Fruit fly (Drosophila melanogaster) whole organism, larva: Measurements from ENCODE around the gene shep.

Experiments
- noc ChIP-seq: fragments of 200-800 bp; sonication (Bioruptor generic); optimal IDR thresholded peaks from 3 replicates; lab custom pipeline; 2019; ENCODE audit warnings: missing biosample characterization, mild to moderate bottlenecking, missing genetic modification characterization, moderate library complexity

The shep gene

DNA sequence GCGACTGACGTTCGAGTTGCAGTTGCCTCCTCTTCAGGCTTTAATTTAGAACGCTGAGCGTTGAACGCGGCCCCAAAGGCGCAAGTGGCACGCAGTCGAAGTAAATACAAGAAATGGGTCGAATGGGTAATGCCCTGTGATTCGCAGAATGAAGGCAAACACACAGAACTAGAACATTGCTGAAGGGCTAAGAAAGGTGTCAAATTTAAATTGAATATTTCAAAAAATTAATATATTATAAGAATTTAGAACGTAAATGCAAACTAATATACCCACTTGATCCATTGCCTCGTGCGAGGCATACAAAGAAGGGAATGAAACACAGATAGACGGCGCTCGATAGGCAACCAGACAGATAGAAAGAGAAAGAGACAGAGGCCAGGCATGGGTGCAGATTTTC lies 34.5 kb downstream of the shep start:
- no peak for TF ChIP-seq noc (tag; lab: Kevin White, UChicago)

DNA sequence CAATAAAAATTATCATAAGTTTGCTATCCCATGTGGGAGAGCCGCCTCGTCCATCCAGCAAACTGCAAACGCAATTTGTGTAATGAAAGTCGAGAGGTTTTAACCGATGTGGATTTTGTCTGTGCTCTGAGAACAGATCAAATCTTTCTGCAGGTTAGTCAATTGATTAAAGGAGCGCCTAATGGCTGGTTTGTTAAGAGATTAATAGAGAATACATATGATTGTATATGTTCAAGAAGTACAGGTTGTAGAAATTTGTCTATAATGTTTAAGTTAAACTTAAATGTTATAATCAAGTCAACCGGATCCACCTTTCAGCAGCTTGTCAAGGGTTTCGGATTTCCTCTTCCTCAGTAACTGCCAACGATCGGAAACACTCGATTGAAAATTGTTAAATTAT lies 43.6 kb downstream of the shep start, which contains the start of gene CG4669:
Gene CG4669, plus strand, starts transcription at position 301 of the 400 bp plus-strand sequence.
- TF ChIP-seq noc (tag; lab: Kevin White, UChicago), result no peak

DNA sequence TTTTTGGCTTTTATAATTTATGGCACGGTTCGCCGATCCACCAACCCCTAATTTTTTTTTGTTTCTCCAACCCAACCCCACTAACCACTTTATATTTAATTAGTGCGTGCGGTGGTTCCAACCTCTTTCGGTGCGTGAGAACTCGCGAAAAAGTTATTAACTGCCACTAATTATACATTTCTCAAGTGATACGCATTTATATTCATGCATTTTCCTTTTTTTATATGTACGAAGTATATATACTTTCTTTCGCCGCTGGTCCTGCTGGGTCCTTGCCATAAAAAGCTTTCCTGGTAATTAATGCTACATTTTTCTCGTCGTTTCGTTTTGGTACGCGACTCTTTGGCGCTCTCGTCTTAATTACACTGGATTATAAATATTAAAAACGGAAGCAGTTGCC lies 47.7 kb downstream of the shep start:
- no peak for TF ChIP-seq noc (tag; lab: Kevin White, UChicago)

DNA sequence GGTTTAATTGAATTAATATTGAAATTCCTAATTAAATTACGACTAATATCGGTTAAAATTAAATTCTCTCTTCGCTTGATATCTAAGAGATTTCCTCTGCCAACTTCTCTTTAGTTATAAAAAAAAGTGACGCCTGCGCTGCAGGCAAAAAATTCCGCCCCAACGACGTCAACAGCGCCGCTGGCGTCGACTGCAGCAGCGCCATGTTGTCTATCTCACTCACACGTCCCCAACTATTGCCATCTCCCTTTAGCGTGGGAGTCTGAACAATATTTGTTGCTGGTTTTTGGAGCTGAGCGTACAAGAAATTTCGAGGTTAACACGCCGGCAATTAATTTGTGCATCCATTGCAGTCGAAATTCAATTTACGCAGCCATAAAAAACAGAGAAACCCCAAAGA lies 71.6 kb downstream of the shep start:
- no peak for TF ChIP-seq noc (tag; lab: Kevin White, UChicago)

- no peak for TF ChIP-seq noc (tag; lab: Kevin White, UChicago)
Measured at dm6 chr3L:5201767-5202166, 76.0 kb downstream of the shep start.

- peak; percentile 51 for TF ChIP-seq noc (tag; lab: Kevin White, UChicago)
Measured at dm6 chr3L:5188402-5188801, 89.3 kb downstream of the shep start.

DNA sequence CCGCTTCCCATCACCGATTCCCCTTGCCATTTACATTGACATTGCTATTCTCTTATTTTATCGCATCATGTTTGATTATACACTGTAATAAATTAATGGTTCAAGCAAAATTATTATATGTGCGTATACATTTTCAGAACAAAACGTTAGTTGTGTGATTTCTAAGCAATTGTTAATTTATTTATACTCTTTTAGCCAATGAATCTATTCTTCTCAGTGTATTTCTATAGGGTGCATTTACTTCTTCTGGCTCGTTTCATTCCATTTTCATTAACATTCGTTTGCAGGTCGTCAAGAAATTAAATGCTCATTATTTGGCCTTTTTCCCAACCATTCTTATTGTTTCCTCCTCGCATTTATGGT lies 90.2 kb downstream of the shep start:
- TF ChIP-seq noc (tag; lab: Kevin White, UChicago), result no peak

DNA sequence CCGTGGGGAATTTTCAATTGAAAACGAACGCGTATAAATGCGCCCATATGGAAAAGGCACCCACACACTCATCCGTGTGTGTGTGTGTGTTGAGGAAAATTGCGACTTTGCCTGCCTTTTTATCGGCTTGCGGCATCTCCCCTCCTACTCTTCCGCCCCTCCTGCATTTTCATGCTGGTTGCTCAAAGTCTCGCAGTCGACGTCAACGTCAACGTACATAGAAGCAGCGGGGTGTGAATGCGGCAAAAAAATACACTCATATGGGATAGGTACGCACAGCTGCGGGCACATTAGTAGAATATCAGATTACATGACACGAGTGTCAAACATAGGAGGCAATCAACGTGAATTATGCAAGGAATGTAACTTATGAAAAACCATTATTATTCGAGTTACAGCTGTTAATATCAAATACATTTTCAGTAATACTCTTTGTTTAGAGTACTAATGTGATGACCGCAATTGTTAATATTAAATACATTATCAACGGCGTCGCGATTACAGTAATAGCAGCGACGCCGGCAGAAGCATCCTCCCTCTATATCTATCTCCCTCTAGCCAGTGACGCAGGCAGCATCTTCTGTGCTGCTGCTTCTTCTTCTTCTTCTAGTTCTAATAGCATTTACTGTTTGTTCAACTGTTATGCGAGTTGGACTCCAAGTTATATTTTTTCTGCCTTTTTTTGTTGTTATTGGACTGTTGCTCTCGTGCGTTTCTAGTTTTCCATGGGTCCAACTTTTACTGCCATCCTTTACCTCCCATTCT lies 90.8 kb downstream of the shep start:
- TF ChIP-seq noc (tag; lab: Kevin White, UChicago), result peak; percentile 88

DNA sequence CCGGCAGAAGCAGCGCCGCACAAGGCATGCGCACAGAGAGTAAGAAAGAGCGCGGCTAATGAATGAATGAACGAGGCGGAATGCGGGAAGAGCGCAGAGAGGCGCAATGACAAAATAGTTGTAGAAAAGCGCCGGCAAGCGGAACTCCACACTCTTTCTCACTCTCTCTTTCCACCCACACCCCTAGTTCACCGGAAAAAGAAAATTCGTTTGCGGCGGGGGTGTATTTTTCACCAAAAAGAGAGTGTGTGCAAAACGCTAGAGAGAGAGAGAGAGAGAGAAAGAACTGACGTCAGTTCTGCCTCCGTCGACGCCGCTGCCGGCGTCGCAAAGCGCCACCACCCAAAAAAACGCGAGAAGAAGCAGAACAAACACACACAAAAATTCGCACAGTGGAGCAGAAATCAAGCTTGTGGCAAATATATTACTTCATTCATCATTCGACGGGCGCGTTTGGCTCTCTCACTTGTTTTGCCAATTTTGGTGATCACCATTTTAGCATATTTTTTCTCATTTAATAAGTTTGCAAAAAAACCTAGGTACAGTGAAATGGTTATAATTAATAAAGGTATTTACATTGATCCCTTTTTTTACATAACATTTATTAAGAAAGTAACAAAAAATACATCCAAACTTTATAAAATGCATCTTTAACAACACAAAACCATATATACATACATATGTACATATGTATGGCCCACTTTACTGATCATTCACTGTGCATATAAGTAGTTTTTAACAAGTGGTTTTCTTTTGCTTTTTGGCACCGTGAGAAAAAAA lies 92.7 kb downstream of the shep start:
- peak; percentile 63 for TF ChIP-seq noc (tag; lab: Kevin White, UChicago)

DNA sequence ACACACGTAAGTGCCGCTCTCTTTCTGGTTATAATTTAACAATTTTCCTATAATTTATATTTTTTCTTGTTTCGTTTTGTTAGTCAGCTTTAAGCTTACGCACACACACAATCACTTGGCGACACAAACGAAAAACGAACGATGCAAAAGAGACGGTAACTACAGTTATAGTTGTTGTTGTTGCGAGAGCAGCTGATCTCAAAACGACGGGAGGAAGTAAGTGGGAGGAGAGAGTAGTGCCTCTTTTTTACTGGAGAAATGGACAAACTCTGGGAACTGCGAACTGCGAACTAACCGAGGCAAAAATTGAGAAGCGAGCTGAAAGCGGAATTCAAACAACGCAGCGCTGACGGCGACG lies 93.3 kb downstream of the shep start:
- no peak for TF ChIP-seq noc (tag; lab: Kevin White, UChicago)

dm6 chr3L:5183662-5184061 lies 94.1 kb downstream of the shep start:
- TF ChIP-seq noc (tag; lab: Kevin White, UChicago), result no peak

dm6 chr3L:5182994-5183566 lies 94.7 kb downstream of the shep start:
- TF ChIP-seq noc (tag; lab: Kevin White, UChicago), result peak; percentile 25

DNA sequence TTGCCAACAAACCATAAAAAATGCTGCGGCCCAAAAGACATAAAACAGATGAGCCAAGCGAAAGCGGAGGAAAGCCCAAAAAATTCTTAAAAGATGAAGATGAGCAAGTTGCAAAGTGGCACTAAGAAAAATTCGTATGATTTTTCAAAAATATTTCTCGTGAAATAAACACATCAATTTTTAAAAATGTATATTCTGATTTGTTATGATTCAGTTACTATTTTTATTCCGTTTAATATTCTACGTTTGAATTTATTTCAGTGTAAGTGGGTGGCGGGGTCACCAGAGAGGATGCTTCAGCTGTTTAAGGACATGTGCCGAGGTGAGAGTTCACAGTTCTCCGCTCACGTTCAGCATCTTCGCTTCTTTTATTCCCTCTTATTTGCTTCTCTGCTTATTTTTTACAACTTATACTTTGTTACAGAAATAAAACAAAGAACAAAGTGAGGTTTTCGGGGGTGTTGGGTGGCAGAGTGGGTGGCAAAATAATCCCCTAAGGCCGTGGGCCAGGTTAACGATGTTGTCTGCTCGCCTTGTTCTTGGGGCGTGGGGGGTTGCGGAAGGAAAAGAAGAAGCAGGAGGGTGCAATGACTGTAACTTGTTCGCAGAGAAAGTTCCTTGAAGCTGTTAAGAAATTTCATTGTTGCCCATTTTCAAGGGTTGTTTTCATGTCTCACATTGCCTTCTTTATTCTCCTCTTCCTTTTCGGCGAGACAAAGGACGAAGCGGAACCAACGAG lies 95.3 kb downstream of the shep start:
- no peak for TF ChIP-seq noc (tag; lab: Kevin White, UChicago)

DNA sequence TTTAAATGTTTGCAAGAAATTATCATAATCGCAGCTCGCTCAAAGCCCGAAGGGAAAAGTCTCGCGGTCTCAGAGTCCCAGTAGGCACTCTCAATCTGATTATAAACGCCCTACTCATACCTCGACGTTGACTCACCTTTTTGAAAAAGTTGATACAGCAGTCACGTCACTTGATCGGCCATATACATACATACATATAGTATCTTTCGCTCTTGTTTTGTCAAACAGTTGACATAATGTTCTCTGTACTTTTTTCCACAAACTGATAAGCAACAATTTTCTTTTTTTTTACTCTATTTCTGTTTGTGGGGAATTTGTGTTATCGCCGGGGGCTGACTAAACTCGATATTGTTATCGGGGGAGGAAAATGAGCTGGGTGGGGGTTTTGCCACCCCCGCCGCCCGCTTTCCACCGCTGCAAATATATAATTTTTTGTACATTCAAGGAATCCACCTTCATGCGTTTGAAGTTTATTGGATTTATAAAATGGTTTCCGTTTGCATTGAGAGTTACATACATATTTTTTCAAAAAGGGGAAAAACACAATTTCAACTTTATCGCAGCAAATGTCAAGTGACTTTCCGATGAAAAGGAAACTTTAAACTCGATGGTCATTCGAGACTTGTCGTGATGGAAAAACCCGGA lies 96.7 kb downstream of the shep start:
- TF ChIP-seq noc (tag; lab: Kevin White, UChicago), result no peak

- no peak for TF ChIP-seq noc (tag; lab: Kevin White, UChicago)
Measured at dm6 chr3L:5180179-5180578, 97.6 kb downstream of the shep start.
